Fruit fly (Drosophila melanogaster) whole organism, pupa: Measurements from ENCODE around the gene Mul1.
A peak's percentile ranks its signal among the peaks of the same experiment; 100 is the strongest.

Experiments
- CG14655 ChIP-seq: fragments of 200-800 bp; sonication (Bioruptor generic); optimal IDR thresholded peaks from 3 replicates; lab custom pipeline; 2017; ENCODE audit warnings: mild to moderate bottlenecking, missing biosample characterization, missing genetic modification reagents, missing genetic modification characterization
- CG17806 ChIP-seq: fragments of 200-800 bp; sonication (Bioruptor generic); optimal IDR thresholded peaks from 2 replicates; lab custom pipeline; 2018; ENCODE audit warnings: missing biosample characterization, mild to moderate bottlenecking, missing genetic modification characterization, moderate library complexity
- CG8301 ChIP-seq: fragments of 200-800 bp; sonication (Bioruptor generic); optimal IDR thresholded peaks from 2 replicates; lab custom pipeline; 2018; ENCODE audit warnings: missing biosample characterization, mild to moderate bottlenecking, missing genetic modification characterization
- EcR ChIP-seq: fragments of 200-800 bp; sonication (Bioruptor generic); optimal IDR thresholded peaks from 3 replicates; lab custom pipeline; 2019; ENCODE audit warnings: missing biosample characterization, missing genetic modification characterization, mild to moderate bottlenecking, moderate library complexity, missing genetic modification reagents
- Snoo ChIP-seq: fragments of 200-800 bp; sonication (Bioruptor generic); optimal IDR thresholded peaks from 3 replicates; lab custom pipeline; 2017; ENCODE audit warnings: missing biosample characterization, mild to moderate bottlenecking, missing genetic modification characterization, inconsistent platforms

dm6 chr3L:4070996-4071379, 49.7 kb downstream of the Mul1 start:
- TF ChIP-seq Snoo = no peak
- TF ChIP-seq CG14655 (GFP tag; lab: Kevin White, UChicago) = peak; percentile 83
- TF ChIP-seq CG17806 = peak; percentile 97
- TF ChIP-seq CG8301 (tag; lab: Kevin White, UChicago) = peak; percentile 89
- no peak for TF ChIP-seq EcR (GFP tag; lab: Kevin White, UChicago)
